Worm (Caenorhabditis elegans): ENCODE measurements around the gene ZK218.4.

Gene ZK218.4

DNA sequence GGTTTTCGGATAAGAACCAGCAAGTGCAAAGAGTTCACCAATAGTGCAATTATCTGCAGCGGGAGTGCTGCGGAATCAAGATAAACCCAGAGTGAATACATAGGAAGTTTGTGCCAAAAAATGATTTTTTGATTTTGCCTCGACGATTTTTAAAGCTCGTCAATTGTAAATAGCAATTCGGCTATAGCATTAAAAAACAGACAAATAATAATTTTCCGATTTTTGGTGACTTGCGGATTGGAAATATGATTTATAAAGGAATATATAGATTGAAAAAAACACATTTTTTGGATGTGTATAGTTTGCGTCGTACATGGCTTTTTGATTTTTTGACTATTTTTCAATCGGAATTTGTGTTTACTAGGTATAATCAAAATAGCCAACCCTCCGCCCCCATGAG, 18.9 kb upstream of the ZK218.4 start, which contains the start of gene srw-20:
TSS of gene srw-20 (minus strand) at position 101 of the 400 bp plus-strand sequence.
- no peak for TF ChIP-seq die-1 (tag; optimal IDR thresholded peaks at IDR 0.05)
- TF ChIP-seq nhr-80 (tag; optimal IDR thresholded peaks at IDR 0.05) = no peak
- no peak for TF ChIP-seq F57C9.4 (tag; optimal IDR thresholded peaks at IDR 0.05)
- no peak for TF ChIP-seq unc-62 (GFP tag; optimal IDR thresholded peaks at IDR 0.05)
- TF ChIP-seq bed-2 (GFP tag; IDR thresholded peaks at IDR 0.05) = no peak
- no peak for TF ChIP-seq K11D2.4 (GFP tag; IDR thresholded peaks at IDR 0.05)
- no peak for TF ChIP-seq madf-6 (GFP tag; IDR thresholded peaks at IDR 0.05)
- TF ChIP-seq lin-54 (GFP tag; optimal IDR thresholded peaks at IDR 0.05) = no peak
- TF ChIP-seq egl-18 (GFP tag; IDR thresholded peaks at IDR 0.05) = no peak
- TF ChIP-seq ceh-79 (tag; optimal IDR thresholded peaks at IDR 0.05) = no peak

DNA sequence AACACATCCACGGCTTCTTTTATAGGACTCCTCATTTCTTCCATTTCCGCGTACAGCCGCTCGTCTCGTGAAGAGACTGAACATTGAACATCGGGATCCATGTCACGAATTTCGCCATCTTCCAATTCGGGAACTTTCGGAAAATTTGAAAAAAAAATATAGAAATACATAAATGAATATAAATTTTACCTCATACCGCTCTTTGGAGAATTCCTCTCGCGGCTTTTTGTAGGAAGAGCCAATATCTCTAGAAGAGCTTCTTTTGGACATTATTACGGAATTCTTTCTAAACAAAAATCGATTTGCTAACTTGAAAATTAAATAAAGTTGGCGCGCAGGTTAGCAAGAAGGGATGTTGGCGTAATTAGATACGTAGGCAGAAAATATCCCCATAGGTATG, 15.9 kb upstream of the ZK218.4 start, which contains the start of gene T05E12.9:
TSS of gene T05E12.9 (minus strand) at position 101 of the 400 bp plus-strand sequence.
- TF ChIP-seq ekl-4 (GFP tag; IDR thresholded peaks at IDR 0.05) (no peak), lin-54 (GFP tag; optimal IDR thresholded peaks at IDR 0.05) (no peak), ceh-40 (GFP tag; IDR thresholded peaks at IDR 0.05) (no peak), chd-7 (tag; optimal IDR thresholded peaks at IDR 0.05) (no peak), cebp-2 (GFP tag; IDR thresholded peaks at IDR 0.05) (no peak), hmg-1.2 (GFP tag; IDR thresholded peaks at IDR 0.05) (no peak), bed-1 (GFP tag; IDR thresholded peaks at IDR 0.05) (no peak), rpc-1 (optimal IDR thresholded peaks at IDR 0.05) (no peak), rpc-1 (tag; optimal IDR thresholded peaks at IDR 0.05) (no peak), aptf-2 (GFP tag; conservative IDR thresholded peaks at IDR 0.05) (no peak), nhr-120 (GFP tag; IDR thresholded peaks at IDR 0.05) (no peak), somi-1 (GFP tag; optimal IDR thresholded peaks at IDR 0.05) (no peak), K11D2.4 (GFP tag; IDR thresholded peaks at IDR 0.05) (no peak), K12H6.12 (tag; optimal IDR thresholded peaks at IDR 0.05) (no peak)

DNA sequence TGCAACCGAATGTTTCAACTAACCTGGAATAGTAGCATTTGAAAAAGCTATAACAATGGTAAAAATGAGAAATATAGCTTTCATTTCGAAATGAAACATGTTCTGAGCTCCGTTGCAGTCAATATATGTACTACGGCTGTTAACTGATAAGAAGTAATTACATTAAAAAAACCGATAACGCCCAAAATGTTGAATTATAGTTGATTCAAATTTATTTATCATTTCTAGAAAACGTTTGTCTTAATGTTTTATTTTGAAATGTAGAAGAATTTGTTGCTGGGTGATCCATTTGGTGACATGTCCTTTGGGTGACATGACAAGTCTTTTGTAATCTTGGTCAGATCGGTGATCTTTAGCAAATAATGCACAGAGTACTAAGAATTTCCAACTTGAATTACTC, 9.3 kb upstream of the ZK218.4 start, which contains the start of gene T05E12.6:
TSS of gene T05E12.6 (minus strand) at position 101 of the 400 bp plus-strand sequence.
- TF ChIP-seq C17E4.6 (GFP tag; IDR thresholded peaks at IDR 0.05) (no peak), egl-18 (GFP tag; IDR thresholded peaks at IDR 0.05) (no peak), bed-1 (GFP tag; IDR thresholded peaks at IDR 0.05) (no peak), K12H6.12 (tag; optimal IDR thresholded peaks at IDR 0.05) (no peak), F57A8.1 (GFP tag; optimal IDR thresholded peaks at IDR 0.05) (no peak), snpc-3.4 (tag; optimal IDR thresholded peaks at IDR 0.05) (no peak), ccch-3 (GFP tag; optimal IDR thresholded peaks at IDR 0.05) (no peak), nfya-1 (tag; optimal IDR thresholded peaks at IDR 0.05; ENCODE audit: borderline replicate concordance, insufficient read depth) (no peak), Y53G8AR.9 (GFP tag; conservative IDR thresholded peaks at IDR 0.05) (no peak), sdz-38 (tag; optimal IDR thresholded peaks at IDR 0.05) (no peak), tbp1 (GFP tag; optimal IDR thresholded peaks at IDR 0.05) (no peak), hrde-1 (tag; optimal IDR thresholded peaks at IDR 0.05; ENCODE audit: borderline replicate concordance) (no peak), ceh-58 (GFP tag; IDR thresholded peaks at IDR 0.05) (no peak), xnd-1 (tag; optimal IDR thresholded peaks at IDR 0.05) (no peak)

DNA sequence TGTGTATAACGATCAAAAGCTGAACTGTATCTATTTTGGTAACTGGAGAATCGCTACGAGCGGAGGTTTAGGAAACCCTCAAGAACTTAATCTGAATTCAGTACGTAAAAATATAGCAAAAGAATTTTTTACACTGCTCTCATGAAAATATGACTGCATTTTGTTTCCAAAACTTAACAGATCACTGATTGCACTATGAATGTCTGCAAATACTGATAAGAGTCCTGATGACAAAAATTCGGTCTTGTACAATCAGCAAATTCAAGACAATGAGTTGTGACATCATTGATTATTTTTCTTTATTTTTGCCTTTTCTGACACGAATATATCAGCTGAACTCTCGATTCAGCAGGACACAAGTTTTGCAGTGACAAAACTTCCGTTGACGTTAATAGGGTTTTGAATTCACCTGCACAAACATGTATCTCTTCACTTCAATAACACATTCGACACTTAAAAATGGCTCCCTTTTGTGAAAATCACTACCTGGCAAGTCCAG, 8.7 kb upstream of the ZK218.4 start, which contains the start of gene srh-237:
TSS of gene srh-237 (plus strand) at position 449 of the 499 bp plus-strand sequence.
- TF ChIP-seq snpc-1.1 (tag; optimal IDR thresholded peaks at IDR 0.05; ENCODE audit: insufficient read depth) (no peak), nhr-80 (tag; optimal IDR thresholded peaks at IDR 0.05) (peak; percentile 67), snpc-4 (GFP tag; optimal IDR thresholded peaks at IDR 0.05) (no peak), snpc-4 (tag; optimal IDR thresholded peaks at IDR 0.05) (peak in 1 of 4 experiments; percentile 25), unc-62 (GFP tag; optimal IDR thresholded peaks at IDR 0.05) (no peak)
